Fruit fly (Drosophila melanogaster): ENCODE measurements around the gene dimm.
A peak's percentile ranks its signal among the peaks of the same experiment; 100 is the strongest.

Gene dimm

dm6 chr2L:21304533-21304850, 27.1 kb upstream of the dimm start:
- TF ChIP-seq Jra (GFP tag; optimal IDR thresholded peaks at IDR 0.05): no peak
- no peak for TF ChIP-seq Dfd (GFP tag; optimal IDR thresholded peaks at IDR 0.05)
- no peak for TF ChIP-seq lola (GFP tag; optimal IDR thresholded peaks at IDR 0.05)
- no peak for TF ChIP-seq dl (GFP tag; optimal IDR thresholded peaks at IDR 0.05; ENCODE audit: insufficient read depth in 1 of 2, partially characterized antibody in 2 of 2)
- no peak for TF ChIP-seq sv (GFP tag; optimal IDR thresholded peaks at IDR 0.05)
- no peak for TF ChIP-seq rgr (GFP tag; optimal IDR thresholded peaks at IDR 0.05)
- no peak for TF ChIP-seq fru (GFP tag; optimal IDR thresholded peaks at IDR 0.05)
- no peak for TF ChIP-seq h (GFP tag; optimal IDR thresholded peaks at IDR 0.05)
- TF ChIP-seq jim (GFP tag; optimal IDR thresholded peaks at IDR 0.05): no peak
- TF ChIP-seq pan (optimal IDR thresholded peaks at IDR 0.05): no peak

- TF ChIP-seq Dif (GFP tag; optimal IDR thresholded peaks at IDR 0.05; ENCODE audit: partially characterized antibody) (no peak), h (GFP tag; optimal IDR thresholded peaks at IDR 0.05) (no peak), CG32264 (GFP tag; optimal IDR thresholded peaks at IDR 0.05) (no peak), Rel (GFP tag; optimal IDR thresholded peaks at IDR 0.05) (no peak), Rel (tag; optimal IDR thresholded peaks at IDR 0.05) (peak; percentile 54), Sp1 (GFP tag; optimal IDR thresholded peaks at IDR 0.05) (no peak), pan (optimal IDR thresholded peaks at IDR 0.05) (no peak), brk (GFP tag; optimal IDR thresholded peaks at IDR 0.05) (no peak), Vsx2 (GFP tag; optimal IDR thresholded peaks at IDR 0.05; ENCODE audit: partially characterized antibody) (no peak), GATAd (GFP tag; optimal IDR thresholded peaks at IDR 0.05) (no peak)
Measured at dm6 chr2L:21307795-21308426, 23.6 kb upstream of the dimm start.

dm6 chr2L:21309058-21309753, 22.4 kb upstream of the dimm start:
- peak in 1 of 2 experiments; percentile 37 for TF ChIP-seq dl (GFP tag; optimal IDR thresholded peaks at IDR 0.05; ENCODE audit: insufficient read depth in 1 of 2, partially characterized antibody in 2 of 2)
- TF ChIP-seq GATAd (GFP tag; optimal IDR thresholded peaks at IDR 0.05): no peak
- TF ChIP-seq Dfd (GFP tag; optimal IDR thresholded peaks at IDR 0.05): peak; percentile 20
- TF ChIP-seq foxo (GFP tag; optimal IDR thresholded peaks at IDR 0.05): peak in 1 of 2 experiments; percentile 17
- peak; percentile 19 for TF ChIP-seq rgr (GFP tag; optimal IDR thresholded peaks at IDR 0.05)
- TF ChIP-seq tai (GFP tag; optimal IDR thresholded peaks at IDR 0.05): no peak
- no peak for TF ChIP-seq woc (GFP tag; optimal IDR thresholded peaks at IDR 0.05)
- peak; percentile 40 for TF ChIP-seq CrebA (GFP tag; optimal IDR thresholded peaks at IDR 0.05; ENCODE audit: borderline replicate concordance)
- TF ChIP-seq usp (GFP tag; optimal IDR thresholded peaks at IDR 0.05): no peak
- no peak for TF ChIP-seq Sp1 (GFP tag; optimal IDR thresholded peaks at IDR 0.05)
- TF ChIP-seq Jra (GFP tag; optimal IDR thresholded peaks at IDR 0.05): no peak
- TF ChIP-seq psq (GFP tag; optimal IDR thresholded peaks at IDR 0.05): peak; percentile 0
- no peak for TF ChIP-seq brk (GFP tag; optimal IDR thresholded peaks at IDR 0.05)
- peak; percentile 22 for TF ChIP-seq fru (GFP tag; optimal IDR thresholded peaks at IDR 0.05)
- peak; percentile 41 for TF ChIP-seq Dif (GFP tag; optimal IDR thresholded peaks at IDR 0.05; ENCODE audit: partially characterized antibody)
- no peak for TF ChIP-seq dsf (GFP tag; optimal IDR thresholded peaks at IDR 0.05; ENCODE audit: borderline replicate concordance)
- TF ChIP-seq Vsx2 (GFP tag; optimal IDR thresholded peaks at IDR 0.05; ENCODE audit: partially characterized antibody): no peak
- no peak for TF ChIP-seq Rel (GFP tag; optimal IDR thresholded peaks at IDR 0.05)
- TF ChIP-seq Rel (tag; optimal IDR thresholded peaks at IDR 0.05): peak; percentile 50
- no peak for TF ChIP-seq Abd-B (GFP tag; optimal IDR thresholded peaks at IDR 0.05)

- TF ChIP-seq jim (GFP tag; optimal IDR thresholded peaks at IDR 0.05) (peak; percentile 18), Hr78 (GFP tag; optimal IDR thresholded peaks at IDR 0.05) (no peak), sv (GFP tag; optimal IDR thresholded peaks at IDR 0.05) (no peak), fru (GFP tag; optimal IDR thresholded peaks at IDR 0.05) (peak; percentile 0), dl (GFP tag; optimal IDR thresholded peaks at IDR 0.05; ENCODE audit: insufficient read depth in 1 of 2, partially characterized antibody in 2 of 2) (peak in 1 of 2 experiments; percentile 32), br (GFP tag; optimal IDR thresholded peaks at IDR 0.05) (peak; percentile 38), Hnf4 (GFP tag; optimal IDR thresholded peaks at IDR 0.05) (peak; percentile 6), HLH106 (tag; optimal IDR thresholded peaks at IDR 0.05) (peak; percentile 46), Hr83 (GFP tag; optimal IDR thresholded peaks at IDR 0.05; ENCODE audit: poor library complexity, severe bottlenecking) (peak; percentile 73), Dif (GFP tag; optimal IDR thresholded peaks at IDR 0.05; ENCODE audit: partially characterized antibody) (peak; percentile 30)
Measured at dm6 chr2L:21309754-21310426, 21.7 kb upstream of the dimm start, which contains the start of gene Mondo. TSS of gene Mondo (minus strand) at chr2L:21310050.
